Worm (Caenorhabditis elegans) whole organism, young adult: Measurements from ENCODE around the gene Y39B6A.29.
A peak's percentile ranks its signal among the peaks of the same experiment; 100 is the strongest.

Source experiments
- B0035.1 ChIP-seq: sonication (generic microtip); optimal IDR thresholded peaks from 2 replicates; lab custom pipeline; 2016; ENCODE audit warnings: missing genetic modification characterization, mild to moderate bottlenecking, missing compliant biosample characterization, missing genotype, missing genetic modification reagents
- B0261.1 ChIP-seq: sonication (generic microtip); optimal IDR thresholded peaks from 2 replicates; lab custom pipeline; 2016; ENCODE audit warnings: mild to moderate bottlenecking, missing genetic modification characterization, moderate library complexity, missing compliant biosample characterization
- F10E7.11 ChIP-seq: sonication (generic microtip); optimal IDR thresholded peaks from 2 replicates; lab custom pipeline; 2017; ENCODE audit warnings: mild to moderate bottlenecking, missing genetic modification characterization, moderate library complexity, missing compliant biosample characterization
- F23B12.7 ChIP-seq: sonication (generic microtip); optimal IDR thresholded peaks from 2 replicates; lab custom pipeline; 2017; ENCODE audit warnings: missing genetic modification characterization, mild to moderate bottlenecking, missing compliant biosample characterization, antibody characterized with exemption, moderate library complexity; ENCODE audit not compliant: insufficient read depth
- F33H1.4 ChIP-seq: fragments of 200-800 bp; sonication (Bioruptor generic); IDR thresholded peaks from 2 replicates; pipeline ENCODE4 v1.3.6; 2022; ENCODE audit warnings: missing genetic modification reagents, missing genetic modification characterization, missing compliant biosample characterization
- F55B11.4 ChIP-seq: sonication (generic microtip); optimal IDR thresholded peaks from 2 replicates; lab custom pipeline; 2016; ENCODE audit warnings: missing compliant biosample characterization, missing genetic modification characterization, borderline replicate concordance; ENCODE audit not compliant: insufficient read depth
- attf-3 ChIP-seq: fragments of 200-800 bp; sonication (Bioruptor generic); conservative IDR thresholded peaks from 2 replicates; pipeline ENCODE4 v1.3.6; 2022; ENCODE audit warnings: missing genetic modification reagents, missing genetic modification characterization, missing compliant biosample characterization
- attf-5 ChIP-seq: fragments of 200-800 bp; sonication (Bioruptor generic); optimal IDR thresholded peaks from 2 replicates; lab custom pipeline; 2018; ENCODE audit warnings: mild to moderate bottlenecking, missing genetic modification characterization, missing compliant biosample characterization
- attf-6 ChIP-seq: fragments of 200-800 bp; sonication (Bioruptor generic); IDR thresholded peaks from 2 replicates; pipeline ENCODE4 v1.3.6; 2022; ENCODE audit warnings: missing genetic modification reagents, missing genetic modification characterization, missing compliant biosample characterization
- cebp-2 ChIP-seq: fragments of 200-800 bp; sonication (Bioruptor generic); IDR thresholded peaks from 2 replicates; pipeline ENCODE4 v1.3.6; 2022; ENCODE audit warnings: missing genetic modification characterization, missing compliant biosample characterization
- ceh-100 ChIP-seq: fragments of 200-800 bp; sonication (Bioruptor generic); IDR thresholded peaks from 2 replicates; pipeline ENCODE4 v1.3.6; 2022; ENCODE audit warnings: missing genetic modification reagents, missing genetic modification characterization, missing compliant biosample characterization
- ceh-27 ChIP-seq: fragments of 200-800 bp; sonication (Bioruptor generic); optimal IDR thresholded peaks from 2 replicates; lab custom pipeline; 2018; ENCODE audit warnings: mild to moderate bottlenecking, missing genetic modification characterization, moderate library complexity, missing compliant biosample characterization
- dox-1 ChIP-seq: fragments of 200-800 bp; sonication (Bioruptor generic); IDR thresholded peaks from 2 replicates; pipeline ENCODE4 v1.3.6; 2022; ENCODE audit warnings: missing genetic modification reagents, missing genetic modification characterization, missing compliant biosample characterization
- dpl-1 ChIP-seq: fragments of 150-350 bp; optimal IDR thresholded peaks from 2 replicates; lab custom pipeline; 2014; ENCODE audit warnings: missing biosample characterization, missing genetic modification reagents, missing genetic modification characterization
- egl-44 ChIP-seq: fragments of 200-800 bp; sonication (Bioruptor generic); IDR thresholded peaks from 2 replicates; pipeline ENCODE4 v1.3.6; 2022; ENCODE audit warnings: missing genetic modification reagents, missing genetic modification characterization, missing compliant biosample characterization
- egrh-3 ChIP-seq: fragments of 200-800 bp; sonication (Bioruptor generic); IDR thresholded peaks from 2 replicates; pipeline ENCODE4 v1.3.6; 2022; ENCODE audit warnings: missing genetic modification reagents, missing genetic modification characterization, missing compliant biosample characterization
- ets-4 ChIP-seq: fragments of 200-800 bp; sonication (Bioruptor generic); optimal IDR thresholded peaks from 2 replicates; lab custom pipeline; 2018; ENCODE audit warnings: mild to moderate bottlenecking, missing genetic modification characterization, missing compliant biosample characterization
- gei-17 ChIP-seq: fragments of 200-800 bp; sonication (Bioruptor generic); optimal IDR thresholded peaks from 2 replicates; lab custom pipeline; 2018; ENCODE audit warnings: mild to moderate bottlenecking, missing genetic modification characterization, missing compliant biosample characterization
- hlh-26 ChIP-seq: fragments of 200-800 bp; sonication (Bioruptor generic); conservative IDR thresholded peaks from 2 replicates; pipeline ENCODE4 v1.3.6; 2022; ENCODE audit warnings: missing genetic modification reagents, missing genetic modification characterization, missing compliant biosample characterization
- hmg-20 ChIP-seq: fragments of 200-800 bp; sonication (Bioruptor generic); IDR thresholded peaks from 2 replicates; pipeline ENCODE4 v1.3.6; 2022; ENCODE audit warnings: missing genetic modification reagents, missing genetic modification characterization, missing compliant biosample characterization
- hrde-1 ChIP-seq: sonication (generic microtip); optimal IDR thresholded peaks from 2 replicates; lab custom pipeline; 2016; ENCODE audit warnings: missing genetic modification characterization, mild to moderate bottlenecking, missing compliant biosample characterization, moderate library complexity, missing genotype, missing genetic modification reagents, borderline replicate concordance
- lin-35 ChIP-seq, 3 experiments: fragments of 150-350 bp in 2 of 3; sonication (generic microtip) in 1 of 3; optimal IDR thresholded peaks; 2 replicates each; lab custom pipeline; 2014 to 2018; ENCODE audit warnings: missing biosample characterization in 3 of 3, missing genetic modification characterization in 3 of 3, missing genetic modification reagents in 3 of 3
- lin-40 ChIP-seq: sonication (generic microtip); optimal IDR thresholded peaks from 2 replicates; lab custom pipeline; 2016; ENCODE audit warnings: missing genetic modification characterization, mild to moderate bottlenecking, missing compliant biosample characterization, missing genotype, missing genetic modification reagents
- lin-54 ChIP-seq: fragments of 200-800 bp; sonication (Bioruptor generic); optimal IDR thresholded peaks from 2 replicates; lab custom pipeline; 2018; ENCODE audit warnings: mild to moderate bottlenecking, missing genetic modification characterization, missing compliant biosample characterization
- lsl-1 ChIP-seq: fragments of 200-800 bp; sonication (Bioruptor generic); optimal IDR thresholded peaks from 2 replicates; lab custom pipeline; 2018; ENCODE audit warnings: mild to moderate bottlenecking, missing genetic modification characterization, moderate library complexity, missing compliant biosample characterization
- madf-10 ChIP-seq: sonication (generic microtip); optimal IDR thresholded peaks from 2 replicates; lab custom pipeline; 2016; ENCODE audit warnings: mild to moderate bottlenecking, missing genetic modification characterization, missing compliant biosample characterization
- madf-8 ChIP-seq: fragments of 200-800 bp; sonication (Bioruptor generic); conservative IDR thresholded peaks from 2 replicates; pipeline ENCODE4 v1.3.6; 2022; ENCODE audit warnings: missing genetic modification reagents, missing genetic modification characterization, missing compliant biosample characterization
- mcd-1 ChIP-seq: fragments of 200-800 bp; sonication (Bioruptor generic); IDR thresholded peaks from 2 replicates; pipeline ENCODE4 v1.3.6; 2022; ENCODE audit warnings: missing genetic modification reagents, missing genetic modification characterization, missing compliant biosample characterization
- mxl-1 ChIP-seq: sonication (generic microtip); optimal IDR thresholded peaks from 2 replicates; lab custom pipeline; 2016; ENCODE audit warnings: missing genetic modification characterization, missing compliant biosample characterization
- nfya-1 ChIP-seq: sonication (generic microtip); optimal IDR thresholded peaks from 2 replicates; lab custom pipeline; 2017; ENCODE audit warnings: antibody characterized with exemption, missing compliant biosample characterization, missing genetic modification characterization, borderline replicate concordance; ENCODE audit not compliant: insufficient read depth
- nfya-2 ChIP-seq: fragments of 200-800 bp; sonication (Bioruptor generic); IDR thresholded peaks from 2 replicates; pipeline ENCODE4 v1.3.6; 2022; ENCODE audit warnings: missing genetic modification reagents, missing genetic modification characterization, missing compliant biosample characterization
- nhr-179 ChIP-seq: sonication (generic microtip); optimal IDR thresholded peaks from 2 replicates; lab custom pipeline; 2016; ENCODE audit warnings: mild to moderate bottlenecking, missing genetic modification characterization, missing compliant biosample characterization
- nhr-90 ChIP-seq: sonication (generic microtip); optimal IDR thresholded peaks from 2 replicates; lab custom pipeline; 2016; ENCODE audit warnings: missing genotype, mild to moderate bottlenecking, missing genetic modification characterization, missing compliant biosample characterization
- pbrm-1 ChIP-seq: fragments of 200-800 bp; sonication (Bioruptor generic); IDR thresholded peaks from 2 replicates; pipeline ENCODE4 v1.3.6; 2022; ENCODE audit warnings: missing genetic modification reagents, missing genetic modification characterization, missing compliant biosample characterization
- rec-8 ChIP-seq, 2 experiments: sonication (generic microtip); optimal IDR thresholded peaks; 2 replicates each; lab custom pipeline; 2016; ENCODE audit warnings: mild to moderate bottlenecking in 2 of 2, missing genetic modification characterization in 2 of 2, missing genetic modification reagents in 2 of 2, missing genotype in 2 of 2, missing biosample characterization in 1 of 2, missing compliant biosample characterization in 1 of 2, moderate library complexity in 1 of 2
- repo-1 ChIP-seq: sonication (generic microtip); optimal IDR thresholded peaks from 2 replicates; lab custom pipeline; 2017; ENCODE audit warnings: mild to moderate bottlenecking, missing genetic modification characterization, missing compliant biosample characterization
- rpc-1 ChIP-seq, 2 experiments: fragments of 150-350 bp in 1 of 2; sonication (generic microtip) in 1 of 2; optimal IDR thresholded peaks; 2 replicates each; lab custom pipeline; 2014 to 2018; ENCODE audit warnings: missing biosample characterization in 1 of 2, missing genetic modification characterization in 1 of 2, missing genetic modification reagents in 1 of 2, missing genotype in 1 of 2
- sdz-38 ChIP-seq: sonication (generic microtip); optimal IDR thresholded peaks from 2 replicates; lab custom pipeline; 2016; ENCODE audit warnings: missing genotype, missing genetic modification characterization, missing compliant biosample characterization
- sea-2 ChIP-seq: fragments of 200-800 bp; sonication (Bioruptor generic); IDR thresholded peaks from 2 replicates; pipeline ENCODE4 v1.3.6; 2022; ENCODE audit warnings: missing genetic modification characterization, missing compliant biosample characterization
- snpc-1.3 ChIP-seq: sonication (generic microtip); optimal IDR thresholded peaks from 2 replicates; lab custom pipeline; 2017; ENCODE audit warnings: missing genetic modification characterization, mild to moderate bottlenecking, missing compliant biosample characterization, antibody characterized with exemption, moderate library complexity, missing genotype, missing genetic modification reagents; ENCODE audit not compliant: insufficient read depth
- somi-1 ChIP-seq: fragments of 200-800 bp; sonication (Bioruptor generic); optimal IDR thresholded peaks from 2 replicates; lab custom pipeline; 2018; ENCODE audit warnings: mild to moderate bottlenecking, missing genetic modification characterization, missing compliant biosample characterization
- tbp1 ChIP-seq: fragments of 200-800 bp; sonication (Bioruptor generic); optimal IDR thresholded peaks from 2 replicates; lab custom pipeline; 2018; ENCODE audit warnings: mild to moderate bottlenecking, missing genetic modification characterization, missing compliant biosample characterization
- tlf-1 ChIP-seq: fragments of 200-800 bp; sonication (Bioruptor generic); optimal IDR thresholded peaks from 2 replicates; lab custom pipeline; 2018; ENCODE audit warnings: mild to moderate bottlenecking, missing genetic modification characterization, missing compliant biosample characterization
- unc-62 ChIP-seq: fragments of 150-350 bp; optimal IDR thresholded peaks from 2 replicates; lab custom pipeline; 2014; ENCODE audit warnings: missing biosample characterization, missing genetic modification reagents, missing genetic modification characterization
- xnd-1 ChIP-seq: sonication (generic microtip); optimal IDR thresholded peaks from 2 replicates; lab custom pipeline; 2016; ENCODE audit warnings: missing genotype, missing genetic modification reagents, missing genetic modification characterization, missing compliant biosample characterization
- ztf-18 ChIP-seq: sonication (generic microtip); optimal IDR thresholded peaks from 2 replicates; lab custom pipeline; 2016; ENCODE audit warnings: missing genotype, mild to moderate bottlenecking, missing genetic modification characterization, missing compliant biosample characterization

Y39B6A.29 gene

ce11 chrV:18990238-18990901, 34.2 kb downstream of the Y39B6A.29 start, which contains the start of the genes reps-1 and Y39B6A.37 (continued):
- no peak for TF ChIP-seq somi-1 (GFP tag; lab: Kevin White, UChicago)
- TF ChIP-seq unc-62 (GFP tag; lab: Kevin White, UChicago): no peak
- no peak for TF ChIP-seq dpl-1 (GFP tag; lab: Kevin White, UChicago)
- TF ChIP-seq nhr-179 (tag; lab: Kevin White, UChicago): no peak
- TF ChIP-seq repo-1 (tag; lab: Kevin White, UChicago): no peak
- TF ChIP-seq madf-10 (tag; lab: Kevin White, UChicago): peak; percentile 2
- no peak for TF ChIP-seq B0035.1 (tag; lab: Kevin White, UChicago)
- peak; percentile 97 for TF ChIP-seq ztf-18 (tag; lab: Kevin White, UChicago)
- no peak for TF ChIP-seq F55B11.4 (tag; lab: Kevin White, UChicago)
- 0 out of 2 replicates have a peak, but pooled peaks have one; percentile 44 for TF ChIP-seq attf-3 (GFP tag; lab: Robert Waterston, UW)
- no peak for TF ChIP-seq nfya-2 (GFP tag; lab: Robert Waterston, UW)
- TF ChIP-seq dox-1: peak; percentile 85
- TF ChIP-seq xnd-1: peak; percentile 24
- TF ChIP-seq ceh-100 (GFP tag; lab: Robert Waterston, UW): no peak
- TF ChIP-seq lsl-1 (GFP tag; lab: Kevin White, UChicago): peak; percentile 58
- TF ChIP-seq gei-17 (GFP tag; lab: Kevin White, UChicago): peak; percentile 27
- TF ChIP-seq sdz-38: no peak
- no peak for TF ChIP-seq rpc-1 (optimal IDR thresholded peaks at IDR 0.05; lab: Kevin White, UChicago)
- no peak for TF ChIP-seq rpc-1 (tag; optimal IDR thresholded peaks at IDR 0.05; lab: Kevin White, UChicago)
- TF ChIP-seq mxl-1 (tag; lab: Kevin White, UChicago): no peak
- TF ChIP-seq attf-6: 0 out of 2 replicates have a peak, but pooled peaks have one; percentile 33
- TF ChIP-seq B0261.1 (tag; lab: Kevin White, UChicago): peak; percentile 1
- peak; percentile 32 for TF ChIP-seq tlf-1
- 0 out of 2 replicates have a peak, but pooled peaks have one; percentile 58 for TF ChIP-seq hmg-20 (GFP tag; lab: Robert Waterston, UW)
- TF ChIP-seq hrde-1 (tag; lab: Kevin White, UChicago): no peak
- TF ChIP-seq pbrm-1: peak; percentile 85
- TF ChIP-seq hlh-26 (GFP tag; lab: Robert Waterston, UW): no peak
- peak; percentile 74 for TF ChIP-seq lin-54 (GFP tag; lab: Kevin White, UChicago)
- TF ChIP-seq cebp-2: no peak
- TF ChIP-seq ets-4: no peak
- TF ChIP-seq F10E7.11: no peak
- no peak for TF ChIP-seq nhr-90 (tag; lab: Kevin White, UChicago)
- TF ChIP-seq F23B12.7 (tag; lab: Kevin White, UChicago): peak; percentile 20
- TF ChIP-seq tbp1 (GFP tag; lab: Kevin White, UChicago): peak; percentile 45
- peak; percentile 82 for TF ChIP-seq lin-40 (tag; lab: Kevin White, UChicago)
- TF ChIP-seq lin-35 (GFP tag; optimal IDR thresholded peaks at IDR 0.05; lab: Kevin White, UChicago): peak in 1 of 3 experiments; percentile 77
- TF ChIP-seq sea-2 (GFP tag; lab: Robert Waterston, UW): no peak
- 0 out of 2 replicates have a peak, but pooled peaks have one; percentile 11 for TF ChIP-seq madf-8 (GFP tag; lab: Robert Waterston, UW)
- peak; percentile 85 for TF ChIP-seq mcd-1 (GFP tag; lab: Robert Waterston, UW)
- peak; percentile 25 for TF ChIP-seq ceh-27 (GFP tag; lab: Kevin White, UChicago)
- peak; percentile 44 for TF ChIP-seq F33H1.4 (GFP tag; lab: Robert Waterston, UW)
- peak; percentile 74 for TF ChIP-seq attf-5 (GFP tag; lab: Kevin White, UChicago)
- peak; percentile 1 for TF ChIP-seq snpc-1.3 (tag; lab: Kevin White, UChicago)
- TF ChIP-seq egl-44 (GFP tag; lab: Robert Waterston, UW): no peak
- no peak for TF ChIP-seq rec-8 (tag; optimal IDR thresholded peaks at IDR 0.05; lab: Kevin White, UChicago)
- TF ChIP-seq nfya-1 (tag; lab: Kevin White, UChicago): no peak
- no peak for TF ChIP-seq egrh-3 (GFP tag; lab: Robert Waterston, UW)
